Worm (Caenorhabditis elegans) whole organism, L4/young adult: ENCODE results near the gene Y32B12B.2.

Experiments used
- W03F9.2 ChIP-seq: fragments of 150-350 bp; optimal IDR thresholded peaks from 2 replicates; lab custom pipeline; 2014; ENCODE audit warnings: missing biosample characterization, missing genetic modification characterization
- him-1 ChIP-seq: sonication (generic microtip); optimal IDR thresholded peaks from 2 replicates; lab custom pipeline; 2016; ENCODE audit warnings: missing genotype, missing genetic modification reagents, missing genetic modification characterization, missing compliant biosample characterization

- TF ChIP-seq him-1 (tag; lab: Kevin White, UChicago): no peak
- TF ChIP-seq W03F9.2: no peak
Observed at ce11 chrV:16526858-16527257, 11.3 kb upstream of the Y32B12B.2 start, which contains the start of gene F36D3.8.
